Worm (Caenorhabditis elegans) whole organism, young adult: Measurements from ENCODE around the gene Y45F10B.3.
"Not testable (repeated sequence)": the region's sequence is repeated elsewhere in the genome, so short reads cannot be mapped to it uniquely, and the experiment has no call there.

Experiments used
- T07F8.4 ChIP-seq: sonication (generic microtip); optimal IDR thresholded peaks from 2 replicates; lab custom pipeline; 2016; ENCODE audit warnings: mild to moderate bottlenecking, missing genetic modification characterization, moderate library complexity, missing compliant biosample characterization
- Y79H2A.3 ChIP-seq: fragments of 200-800 bp; sonication (Bioruptor generic); conservative IDR thresholded peaks from 2 replicates; pipeline ENCODE4 v1.3.6; 2022; ENCODE audit warnings: missing genetic modification reagents, missing genetic modification characterization, missing compliant biosample characterization
- pha-4 ChIP-seq: fragments of 150-350 bp; sonication (generic microtip); optimal IDR thresholded peaks from 2 replicates; lab custom pipeline; 2014; ENCODE audit warnings: missing biosample characterization, missing genetic modification reagents, missing genetic modification characterization
- snpc-4 ChIP-seq, 5 experiments: fragments of 150-350 bp in 1 of 5; sonication (generic microtip) in 4 of 5; optimal IDR thresholded peaks; 2 replicates each; lab custom pipeline; 2014 to 2018; ENCODE audit warnings: missing genetic modification characterization in 5 of 5, missing biosample characterization in 3 of 5, antibody characterized with exemption in 2 of 5, mild to moderate bottlenecking in 2 of 5, missing compliant biosample characterization in 2 of 5, missing genotype in 2 of 5, moderate library complexity in 2 of 5, missing genetic modification reagents in 1 of 5
- unc-62 ChIP-seq: fragments of 150-350 bp; optimal IDR thresholded peaks from 2 replicates; lab custom pipeline; 2014; ENCODE audit warnings: missing biosample characterization, missing genetic modification reagents, missing genetic modification characterization

DNA sequence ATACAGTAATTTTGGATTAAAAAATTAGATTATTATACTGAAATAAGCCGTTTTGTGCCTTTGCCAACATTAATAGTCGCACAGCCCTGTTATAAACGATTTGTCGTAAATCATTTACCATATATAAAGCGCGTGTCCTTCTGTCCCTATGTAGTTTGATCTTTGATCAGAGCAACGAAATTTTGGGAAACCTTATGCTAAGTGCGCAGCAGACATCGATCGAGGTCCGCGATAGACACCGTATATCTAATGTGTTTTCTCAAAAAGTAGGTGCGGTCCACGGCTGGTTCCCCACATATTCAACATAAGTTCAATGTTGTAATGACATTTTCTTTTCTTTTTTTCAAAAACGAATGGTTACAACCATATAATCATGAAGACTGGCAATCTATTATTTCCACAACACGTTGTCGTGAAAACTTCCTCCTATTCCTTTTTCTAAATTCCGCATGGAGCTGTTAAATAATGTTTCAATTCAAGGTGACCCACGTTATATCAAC lies 4.9 kb upstream of the Y45F10B.3 start, which contains the start of gene sru-9:
- TF ChIP-seq snpc-4 (GFP tag; optimal IDR thresholded peaks at IDR 0.05; lab: Kevin White, UChicago) (peak; percentile 39), snpc-4 (tag; optimal IDR thresholded peaks at IDR 0.05; lab: Kevin White, UChicago) (peak in 3 of 4 experiments; percentile 35 to 90 (median 78))
- TF ChIP-seq pha-4; unc-62 (GFP tag; lab: Kevin White, UChicago); T07F8.4 (tag; lab: Kevin White, UChicago); Y79H2A.3 (GFP tag; lab: Robert Waterston, UW): not testable (repeated sequence)
